Worm (Caenorhabditis elegans): Measurements from ENCODE around the gene K12H6.4.

- TF ChIP-seq zag-1 (tag; optimal IDR thresholded peaks at IDR 0.05) (no peak), R02D3.7 (tag; optimal IDR thresholded peaks at IDR 0.05) (no peak), fkh-10 (GFP tag; optimal IDR thresholded peaks at IDR 0.05) (no peak), pha-4 (GFP tag; IDR thresholded peaks at IDR 0.05) (peak; percentile 75; the same call in 1 of the 2 replicates), pha-4 (tag; optimal IDR thresholded peaks at IDR 0.05) (no peak), nhr-41 (GFP tag; IDR thresholded peaks at IDR 0.05) (no peak), snpc-4 (tag; optimal IDR thresholded peaks at IDR 0.05) (no peak), lin-39 (tag; optimal IDR thresholded peaks at IDR 0.05) (no peak), mdl-1 (tag; optimal IDR thresholded peaks at IDR 0.05) (no peak), D1046.2 (GFP tag; IDR thresholded peaks at IDR 0.05) (0 out of 2 replicates have a peak, but pooled peaks have one; percentile 20), unc-130 (GFP tag; optimal IDR thresholded peaks at IDR 0.05) (no peak), lin-13 (GFP tag; optimal IDR thresholded peaks at IDR 0.05) (peak; percentile 65), ceh-82 (tag; optimal IDR thresholded peaks at IDR 0.05) (no peak)
These were observed 37.5 kb upstream of the K12H6.4 start for ce11 chrII:2861385-2862099.

All from whole organism, L4 larva.